Fruit fly (Drosophila melanogaster): ENCODE results near the gene CG34367.

CG34367 gene

dm6 chr2L:10321612-10322011, 32.1 kb downstream of the CG34367 start:
- TF ChIP-seq psq (optimal IDR thresholded peaks at IDR 0.05) (no peak), EcR (GFP tag; optimal IDR thresholded peaks at IDR 0.05) (peak in 1 of 2 experiments; percentile 41)

dm6 chr2L:10321036-10321583, 32.6 kb downstream of the CG34367 start:
- TF ChIP-seq psq (optimal IDR thresholded peaks at IDR 0.05), result no peak
- no peak for TF ChIP-seq pan (optimal IDR thresholded peaks at IDR 0.05)
- no peak for TF ChIP-seq CG8478 (optimal IDR thresholded peaks at IDR 0.05)
- TF ChIP-seq EcR (GFP tag; optimal IDR thresholded peaks at IDR 0.05), result no peak
- no peak for TF ChIP-seq usp (GFP tag; optimal IDR thresholded peaks at IDR 0.05)
- TF ChIP-seq Dll (optimal IDR thresholded peaks at IDR 0.05), result no peak

- no peak for TF ChIP-seq CG8478 (optimal IDR thresholded peaks at IDR 0.05)
- TF ChIP-seq usp (GFP tag; optimal IDR thresholded peaks at IDR 0.05), result no peak
- TF ChIP-seq pan (optimal IDR thresholded peaks at IDR 0.05), result no peak
- TF ChIP-seq psq (optimal IDR thresholded peaks at IDR 0.05), result no peak
- TF ChIP-seq EcR (GFP tag; optimal IDR thresholded peaks at IDR 0.05), result no peak
- TF ChIP-seq Dll (optimal IDR thresholded peaks at IDR 0.05), result no peak
These were observed 33.4 kb downstream of the CG34367 start for dm6 chr2L:10320174-10320775.

- no peak for TF ChIP-seq psq (optimal IDR thresholded peaks at IDR 0.05)
- TF ChIP-seq CG8478 (optimal IDR thresholded peaks at IDR 0.05), result no peak
- no peak for TF ChIP-seq Dll (optimal IDR thresholded peaks at IDR 0.05)
- no peak for TF ChIP-seq EcR (GFP tag; optimal IDR thresholded peaks at IDR 0.05)
- TF ChIP-seq usp (GFP tag; optimal IDR thresholded peaks at IDR 0.05), result no peak
- no peak for TF ChIP-seq pan (optimal IDR thresholded peaks at IDR 0.05)
These were observed 37.8 kb downstream of the CG34367 start for dm6 chr2L:10315888-10316287.

- TF ChIP-seq usp (GFP tag; optimal IDR thresholded peaks at IDR 0.05) (no peak), CG8478 (optimal IDR thresholded peaks at IDR 0.05) (no peak), Dll (optimal IDR thresholded peaks at IDR 0.05) (no peak), psq (optimal IDR thresholded peaks at IDR 0.05) (no peak), pan (optimal IDR thresholded peaks at IDR 0.05) (no peak), EcR (GFP tag; optimal IDR thresholded peaks at IDR 0.05) (no peak)
These were observed 39.1 kb downstream of the CG34367 start, which contains the start of the genes Usp14 and CG4972 for dm6 chr2L:10314327-10315210. TSS of gene Usp14 (minus strand) at chr2L:10314396. TSS of gene CG4972 (plus strand) at chr2L:10314792.

- TF ChIP-seq Dll (optimal IDR thresholded peaks at IDR 0.05), result no peak
- TF ChIP-seq usp (GFP tag; optimal IDR thresholded peaks at IDR 0.05), result no peak
- no peak for TF ChIP-seq EcR (GFP tag; optimal IDR thresholded peaks at IDR 0.05)
- no peak for TF ChIP-seq pan (optimal IDR thresholded peaks at IDR 0.05)
These were observed 41.9 kb downstream of the CG34367 start for dm6 chr2L:10311822-10312221.

dm6 chr2L:10310614-10311382, 42.9 kb downstream of the CG34367 start, which contains the start of gene Cdk5alpha:
TSS of gene Cdk5alpha (minus strand) at chr2L:10310956.
- TF ChIP-seq Dll (optimal IDR thresholded peaks at IDR 0.05), result no peak
- TF ChIP-seq usp (GFP tag; optimal IDR thresholded peaks at IDR 0.05), result no peak
- no peak for TF ChIP-seq EcR (GFP tag; optimal IDR thresholded peaks at IDR 0.05)
- TF ChIP-seq psq (optimal IDR thresholded peaks at IDR 0.05), result no peak
- TF ChIP-seq pan (optimal IDR thresholded peaks at IDR 0.05), result no peak
- TF ChIP-seq CG8478 (optimal IDR thresholded peaks at IDR 0.05), result no peak

- TF ChIP-seq Dll (optimal IDR thresholded peaks at IDR 0.05) (no peak), CG8478 (optimal IDR thresholded peaks at IDR 0.05) (no peak), EcR (GFP tag; optimal IDR thresholded peaks at IDR 0.05) (no peak), usp (GFP tag; optimal IDR thresholded peaks at IDR 0.05) (no peak), psq (optimal IDR thresholded peaks at IDR 0.05) (no peak), pan (optimal IDR thresholded peaks at IDR 0.05) (no peak)
These were observed 47.0 kb downstream of the CG34367 start, which contains the start of the genes CG5390 and CG4968 for dm6 chr2L:10306518-10307260. TSS of gene CG5390 (minus strand) at chr2L:10306594. TSS of gene CG4968 (plus strand) at chr2L:10306922.

- TF ChIP-seq CG8478 (optimal IDR thresholded peaks at IDR 0.05), result no peak
- no peak for TF ChIP-seq Dll (optimal IDR thresholded peaks at IDR 0.05)
- TF ChIP-seq psq (optimal IDR thresholded peaks at IDR 0.05), result no peak
- TF ChIP-seq EcR (GFP tag; optimal IDR thresholded peaks at IDR 0.05), result no peak
- TF ChIP-seq usp (GFP tag; optimal IDR thresholded peaks at IDR 0.05), result no peak
- no peak for TF ChIP-seq pan (optimal IDR thresholded peaks at IDR 0.05)
These were observed 48.1 kb downstream of the CG34367 start for dm6 chr2L:10305538-10306147.

- TF ChIP-seq psq (optimal IDR thresholded peaks at IDR 0.05), result no peak
- TF ChIP-seq pan (optimal IDR thresholded peaks at IDR 0.05), result no peak
- TF ChIP-seq Dll (optimal IDR thresholded peaks at IDR 0.05), result no peak
- no peak for TF ChIP-seq usp (GFP tag; optimal IDR thresholded peaks at IDR 0.05)
- TF ChIP-seq EcR (GFP tag; optimal IDR thresholded peaks at IDR 0.05), result no peak
- no peak for TF ChIP-seq CG8478 (optimal IDR thresholded peaks at IDR 0.05)
These were observed 49.9 kb downstream of the CG34367 start, which contains the start of gene nmd for dm6 chr2L:10303786-10304185. TSS of gene nmd (minus strand) at chr2L:10303947.
